Fruit fly (Drosophila melanogaster) whole organism, prepupa: ENCODE results near the gene Mpp6.

Experiments
- Blimp-1 ChIP-seq: fragments of 200-800 bp; sonication (Bioruptor generic); optimal IDR thresholded peaks from 3 replicates; lab custom pipeline; 2017; ENCODE audit warnings: missing biosample characterization, missing genetic modification characterization, mild to moderate bottlenecking, moderate library complexity, missing genetic modification reagents
- CG10631 ChIP-seq: fragments of 200-800 bp; sonication (Bioruptor generic); optimal IDR thresholded peaks from 2 replicates; lab custom pipeline; 2016; ENCODE audit warnings: missing biosample characterization, missing genetic modification characterization
- CG10669 ChIP-seq: fragments of 200-800 bp; sonication (Bioruptor generic); optimal IDR thresholded peaks from 3 replicates; lab custom pipeline; 2018; ENCODE audit warnings: missing biosample characterization, mild to moderate bottlenecking, missing genetic modification characterization, moderate library complexity
- CG11294 ChIP-seq: fragments of 200-800 bp; sonication (Bioruptor generic); IDR thresholded peaks from 2 replicates; pipeline ENCODE4 v1.3.6; 2022; ENCODE audit warnings: missing biosample characterization, missing genetic modification characterization
- CG11902 ChIP-seq: fragments of 200-800 bp; sonication (Bioruptor generic); optimal IDR thresholded peaks from 3 replicates; lab custom pipeline; 2016; ENCODE audit warnings: missing biosample characterization, missing genetic modification characterization
- CG16779 ChIP-seq: fragments of 200-800 bp; sonication (Bioruptor generic); optimal IDR thresholded peaks from 3 replicates; lab custom pipeline; 2017; ENCODE audit warnings: missing biosample characterization, mild to moderate bottlenecking, missing genetic modification characterization
- CG3032 ChIP-seq: fragments of 200-800 bp; optimal IDR thresholded peaks from 2 replicates; lab custom pipeline; 2019; ENCODE audit warnings: missing biosample characterization, mild to moderate bottlenecking, missing genetic modification characterization, moderate library complexity
- CG31627 ChIP-seq: fragments of 200-800 bp; sonication (Bioruptor generic); optimal IDR thresholded peaks from 3 replicates; lab custom pipeline; 2016; ENCODE audit warnings: missing biosample characterization, missing genetic modification characterization
- CG32006 ChIP-seq: fragments of 200-800 bp; sonication (Bioruptor generic); optimal IDR thresholded peaks from 3 replicates; lab custom pipeline; 2017; ENCODE audit warnings: missing biosample characterization, mild to moderate bottlenecking, missing genetic modification characterization
- CG34406 ChIP-seq: fragments of 200-800 bp; sonication (Bioruptor generic); optimal IDR thresholded peaks from 3 replicates; lab custom pipeline; 2016; ENCODE audit warnings: missing biosample characterization, missing genetic modification characterization
- CG3919 ChIP-seq: fragments of 200-800 bp; sonication (Bioruptor generic); optimal IDR thresholded peaks from 3 replicates; lab custom pipeline; 2016; ENCODE audit warnings: missing biosample characterization, missing genetic modification characterization
- CG6163 ChIP-seq: fragments of 200-800 bp; sonication (Bioruptor generic); IDR thresholded peaks from 3 replicates; pipeline ENCODE4 v1.3.6; 2022; ENCODE audit warnings: missing biosample characterization, missing genetic modification characterization
- CG6276 ChIP-seq: fragments of 200-800 bp; sonication (Bioruptor generic); optimal IDR thresholded peaks from 2 replicates; lab custom pipeline; 2017; ENCODE audit warnings: missing biosample characterization, mild to moderate bottlenecking, missing genetic modification characterization
- CG6792 ChIP-seq: fragments of 200-800 bp; sonication (Bioruptor generic); optimal IDR thresholded peaks from 3 replicates; lab custom pipeline; 2016; ENCODE audit warnings: missing biosample characterization, missing genetic modification characterization
- CG6808 ChIP-seq: fragments of 200-800 bp; sonication (Bioruptor generic); optimal IDR thresholded peaks from 3 replicates; lab custom pipeline; 2017; ENCODE audit warnings: missing biosample characterization, missing genetic modification characterization, mild to moderate bottlenecking, moderate library complexity, missing genetic modification reagents
- CG6854 ChIP-seq: fragments of 200-800 bp; sonication (Bioruptor generic); optimal IDR thresholded peaks from 2 replicates; lab custom pipeline; 2017; ENCODE audit warnings: missing biosample characterization, mild to moderate bottlenecking, missing genetic modification characterization
- CG7368 ChIP-seq: fragments of 200-800 bp; sonication (Bioruptor generic); optimal IDR thresholded peaks from 3 replicates; lab custom pipeline; 2016; ENCODE audit warnings: missing biosample characterization, missing genetic modification characterization
- CG8119 ChIP-seq: fragments of 200-800 bp; sonication (Bioruptor generic); IDR thresholded peaks from 3 replicates; pipeline ENCODE4 v1.3.6; 2022; ENCODE audit warnings: missing biosample characterization, missing genetic modification characterization
- CG8319 ChIP-seq: fragments of 200-800 bp; sonication (Bioruptor generic); optimal IDR thresholded peaks from 3 replicates; lab custom pipeline; 2016; ENCODE audit warnings: missing biosample characterization, missing genetic modification characterization
- Eip75B ChIP-seq: fragments of 200-800 bp; sonication (Bioruptor generic); optimal IDR thresholded peaks from 3 replicates; lab custom pipeline; 2016; ENCODE audit warnings: missing biosample characterization, missing genetic modification characterization
- Eip78C ChIP-seq: fragments of 200-800 bp; sonication (Bioruptor generic); peaks from one replicate; lab custom pipeline; 2016; ENCODE audit warnings: missing biosample characterization, missing genetic modification characterization
- Ets21C ChIP-seq: fragments of 200-800 bp; sonication (Bioruptor generic); optimal IDR thresholded peaks from 3 replicates; lab custom pipeline; 2016; ENCODE audit warnings: missing biosample characterization, missing genetic modification characterization
- Hr38 ChIP-seq: sonication (Bioruptor generic); optimal IDR thresholded peaks from 2 replicates; lab custom pipeline; 2016; ENCODE audit warnings: missing biosample characterization, missing genetic modification characterization
- Hr39 ChIP-seq: fragments of 200-800 bp; sonication (Bioruptor generic); optimal IDR thresholded peaks from 2 replicates; lab custom pipeline; 2016; ENCODE audit warnings: missing biosample characterization, missing genetic modification characterization
- Hr4 ChIP-seq: fragments of 200-800 bp; sonication (Bioruptor generic); optimal IDR thresholded peaks from 3 replicates; lab custom pipeline; 2016; ENCODE audit warnings: missing biosample characterization, missing genetic modification characterization
- Lpt ChIP-seq: fragments of 200-800 bp; sonication (Bioruptor generic); optimal IDR thresholded peaks from 3 replicates; lab custom pipeline; 2016; ENCODE audit warnings: missing biosample characterization, missing genetic modification characterization
- OdsH ChIP-seq: fragments of 200-800 bp; sonication (Bioruptor generic); optimal IDR thresholded peaks from 3 replicates; lab custom pipeline; 2016; ENCODE audit warnings: missing biosample characterization, missing genetic modification characterization
- Smox ChIP-seq: fragments of 200-800 bp; sonication (Bioruptor generic); optimal IDR thresholded peaks from 3 replicates; lab custom pipeline; 2016; ENCODE audit warnings: missing biosample characterization, missing genetic modification characterization
- Sox15 ChIP-seq: fragments of 200-800 bp; sonication (Bioruptor generic); optimal IDR thresholded peaks from 3 replicates; lab custom pipeline; 2016; ENCODE audit warnings: missing biosample characterization, missing genetic modification characterization
- achi ChIP-seq: fragments of 200-800 bp; sonication (Bioruptor generic); optimal IDR thresholded peaks from 3 replicates; lab custom pipeline; 2016; ENCODE audit warnings: missing biosample characterization, missing genetic modification characterization
- acj6 ChIP-seq: fragments of 200-800 bp; sonication (Bioruptor generic); optimal IDR thresholded peaks from 3 replicates; lab custom pipeline; 2016; ENCODE audit warnings: missing biosample characterization, missing genetic modification characterization
- cyc ChIP-seq: fragments of 200-800 bp; sonication (Bioruptor generic); optimal IDR thresholded peaks from 3 replicates; lab custom pipeline; 2016; ENCODE audit warnings: missing biosample characterization, missing genetic modification characterization
- eg ChIP-seq: fragments of 200-800 bp; sonication (Bioruptor generic); IDR thresholded peaks from 3 replicates; pipeline ENCODE4 v1.3.6; 2022; ENCODE audit warnings: missing biosample characterization, missing genetic modification characterization
- esn ChIP-seq: fragments of 200-800 bp; sonication (Bioruptor generic); optimal IDR thresholded peaks from 2 replicates; lab custom pipeline; 2016; ENCODE audit warnings: missing biosample characterization, mild to moderate bottlenecking, missing genetic modification characterization, moderate library complexity
- fd85E ChIP-seq: fragments of 200-800 bp; sonication (Bioruptor generic); optimal IDR thresholded peaks from 3 replicates; lab custom pipeline; 2016; ENCODE audit warnings: missing biosample characterization, missing genetic modification characterization
- fkh ChIP-seq: fragments of 200-800 bp; sonication (Bioruptor generic); optimal IDR thresholded peaks from 3 replicates; lab custom pipeline; 2017; ENCODE audit warnings: missing biosample characterization, mild to moderate bottlenecking, missing genetic modification characterization, moderate library complexity
- lz ChIP-seq: fragments of 200-800 bp; sonication (Bioruptor generic); optimal IDR thresholded peaks from 3 replicates; lab custom pipeline; 2016; ENCODE audit warnings: missing biosample characterization, missing genetic modification characterization
- net ChIP-seq: fragments of 200-800 bp; sonication (Bioruptor generic); optimal IDR thresholded peaks from 3 replicates; lab custom pipeline; 2016; ENCODE audit warnings: missing biosample characterization, missing genetic modification characterization
- pdm3 ChIP-seq: fragments of 200-800 bp; sonication (Bioruptor generic); optimal IDR thresholded peaks from 3 replicates; lab custom pipeline; 2016; ENCODE audit warnings: missing biosample characterization, missing genetic modification characterization
- salr ChIP-seq, 2 experiments: fragments of 200-800 bp; sonication (Bioruptor generic); optimal IDR thresholded peaks; 3 replicates each; lab custom pipeline; 2016 to 2018; ENCODE audit warnings: missing biosample characterization in 2 of 2, missing genetic modification characterization in 2 of 2, mild to moderate bottlenecking in 1 of 2
- spab ChIP-seq: fragments of 200-800 bp; sonication (Bioruptor generic); optimal IDR thresholded peaks from 2 replicates; lab custom pipeline; 2017; ENCODE audit warnings: missing biosample characterization, mild to moderate bottlenecking, missing genetic modification characterization, missing genetic modification reagents
- ss ChIP-seq, 2 experiments: fragments of 200-800 bp; sonication (Bioruptor generic); optimal IDR thresholded peaks; 2 replicates in 1 of 2; 3 replicates in 1 of 2; lab custom pipeline; 2017 to 2018; ENCODE audit warnings: mild to moderate bottlenecking in 2 of 2, missing biosample characterization in 2 of 2, missing genetic modification characterization in 2 of 2, moderate library complexity in 1 of 2
- svp ChIP-seq: fragments of 200-800 bp; sonication (Bioruptor generic); peaks from one replicate; lab custom pipeline; 2016; ENCODE audit warnings: missing biosample characterization, missing genetic modification characterization
- topi ChIP-seq: fragments of 200-800 bp; sonication (Bioruptor generic); optimal IDR thresholded peaks from 3 replicates; lab custom pipeline; 2016; ENCODE audit warnings: missing biosample characterization, missing genetic modification characterization
- vri ChIP-seq: fragments of 200-800 bp; sonication (Bioruptor generic); optimal IDR thresholded peaks from 3 replicates; lab custom pipeline; 2016; ENCODE audit warnings: missing biosample characterization, mild to moderate bottlenecking, missing genetic modification characterization

Mpp6 gene

DNA sequence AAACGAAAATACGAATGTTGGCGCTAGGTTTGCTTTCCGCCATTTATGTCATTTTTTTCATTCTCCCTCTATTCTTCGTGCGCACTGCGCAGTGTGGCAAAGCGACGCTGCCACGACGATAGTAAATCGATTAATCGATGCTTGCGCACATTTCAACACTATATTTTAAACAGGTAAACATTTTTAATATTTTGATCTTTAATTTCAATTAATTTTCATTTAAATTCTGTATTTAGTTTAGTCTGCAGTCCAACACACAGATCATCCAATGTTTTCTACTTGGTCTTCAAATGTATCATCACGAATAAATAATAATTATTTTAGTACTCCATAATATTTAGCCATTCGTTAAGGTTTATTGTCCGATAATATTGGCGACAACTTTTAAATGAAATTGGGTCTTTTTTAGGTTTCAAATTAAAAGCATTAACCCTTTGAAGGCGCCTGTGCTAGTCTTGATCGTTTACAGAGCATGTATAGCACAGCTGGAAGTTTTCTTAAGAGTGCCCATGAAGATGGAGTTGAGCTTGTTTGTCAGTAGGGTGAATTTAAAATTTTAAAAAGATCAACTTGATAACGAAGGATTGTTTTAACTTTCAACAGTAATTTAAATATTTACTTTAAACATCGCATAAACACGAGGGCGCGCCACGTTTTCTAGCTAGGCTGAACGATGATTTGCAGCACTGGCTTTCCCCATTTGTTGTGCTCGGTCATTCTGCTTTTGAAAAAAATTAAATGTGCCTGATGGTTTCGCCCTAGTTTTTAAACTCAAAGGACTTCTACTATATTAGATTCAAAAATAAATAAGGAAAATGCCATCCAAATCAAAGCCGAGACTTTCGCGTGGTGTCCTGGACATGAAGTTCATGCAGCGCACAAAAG, at the start of gene Mpp6, which contains the start of gene E2f2:
Gene Mpp6 (plus strand): TSS at position 133 of the 885 bp plus-strand sequence.
Gene E2f2 (minus strand): TSS at position 594 of the 885 bp plus-strand sequence.
- TF ChIP-seq esn (peak; percentile 46), Hr4 (GFP tag; lab: Kevin White, UChicago) (peak; percentile 32), topi (GFP tag; lab: Kevin White, UChicago) (peak; percentile 9), achi (GFP tag; lab: Kevin White, UChicago) (peak; percentile 25), fkh (GFP tag; lab: Kevin White, UChicago) (peak; percentile 78), Eip78C (peak; percentile 77), lz (peak; percentile 19), cyc (GFP tag; lab: Kevin White, UChicago) (peak; percentile 17), CG31627 (GFP tag; lab: Kevin White, UChicago) (peak; percentile 34), Ets21C (GFP tag; lab: Kevin White, UChicago) (no peak), CG11294 (no peak), CG7368 (GFP tag; lab: Kevin White, UChicago) (peak; percentile 2), CG3919 (GFP tag; lab: Kevin White, UChicago) (peak; percentile 5), CG8119 (GFP tag; lab: Robert Waterston, UW) (no peak), acj6 (GFP tag; lab: Kevin White, UChicago) (no peak), pdm3 (GFP tag; lab: Kevin White, UChicago) (peak; percentile 22), OdsH (no peak), CG10631 (peak; percentile 41), CG6163 (GFP tag; lab: Robert Waterston, UW) (peak; percentile 43; the same call in 1 of the 3 replicates)

DNA sequence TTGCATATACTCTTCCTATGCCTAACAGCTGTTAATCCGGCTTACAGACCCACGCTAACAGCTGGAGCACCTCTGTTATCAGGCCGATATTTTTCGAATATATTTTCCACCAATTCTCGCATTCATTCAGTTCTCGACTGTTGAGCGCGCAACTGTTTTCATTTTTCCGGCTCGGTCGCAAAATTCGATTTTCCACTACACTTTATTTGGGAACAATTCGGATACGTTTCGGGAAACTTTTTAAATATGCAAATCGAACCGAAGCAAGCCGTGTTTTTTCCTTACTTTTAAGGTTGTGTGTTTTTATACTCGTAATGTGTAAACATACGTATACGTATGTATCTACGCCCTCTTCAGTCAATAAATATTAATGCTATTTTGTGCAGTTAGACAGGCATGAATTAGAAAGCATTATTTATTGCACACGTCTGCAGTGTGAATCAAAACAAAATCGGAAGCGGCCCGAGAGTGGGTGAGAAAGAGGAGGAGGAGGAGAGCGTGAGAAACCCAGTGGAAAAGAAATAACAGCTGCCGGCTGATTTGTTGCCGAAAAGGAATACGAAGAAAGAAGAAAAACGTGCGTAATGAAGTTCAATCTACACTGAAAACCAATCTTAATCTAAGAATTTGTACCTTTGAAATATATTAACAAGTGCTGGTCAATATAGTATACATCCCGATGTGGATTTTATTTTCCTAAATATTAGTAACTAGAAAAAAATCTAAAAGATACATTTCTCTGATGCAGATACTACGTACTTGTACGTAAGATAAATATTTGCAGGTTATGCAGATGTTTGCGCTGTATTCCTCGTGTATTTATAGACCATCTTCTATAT, 48.2 kb upstream of the Mpp6 start:
- TF ChIP-seq Eip75B (GFP tag; lab: Kevin White, UChicago) (peak; percentile 54), CG10631 (peak; percentile 35), CG32006 (GFP tag; lab: Kevin White, UChicago) (peak; percentile 60), CG10669 (GFP tag; lab: Kevin White, UChicago) (no peak), net (GFP tag; lab: Kevin White, UChicago) (no peak), eg (GFP tag; lab: Robert Waterston, UW) (peak; percentile 47), Lpt (GFP tag; lab: Kevin White, UChicago) (peak; percentile 42), achi (GFP tag; lab: Kevin White, UChicago) (peak; percentile 59), cyc (GFP tag; lab: Kevin White, UChicago) (peak; percentile 12), CG6163 (GFP tag; lab: Robert Waterston, UW) (peak; percentile 52; the same call in 1 of the 3 replicates), Sox15 (GFP tag; lab: Kevin White, UChicago) (no peak), CG16779 (tag; lab: Kevin White, UChicago) (no peak), CG3032 (tag; lab: Kevin White, UChicago) (peak; percentile 24), Smox (GFP tag; lab: Kevin White, UChicago) (peak; percentile 45), spab (GFP tag; lab: Kevin White, UChicago) (no peak), Hr39 (GFP tag; lab: Kevin White, UChicago) (peak; percentile 35), fd85E (GFP tag; lab: Kevin White, UChicago) (no peak), CG6276 (GFP tag; lab: Kevin White, UChicago) (no peak), svp (GFP tag; lab: Kevin White, UChicago) (no peak), Hr38 (no peak), OdsH (peak; percentile 42), salr (GFP tag; optimal IDR thresholded peaks at IDR 0.05; lab: Kevin White, UChicago) (peak in 1 of 2 experiments; percentile 34), Blimp-1 (GFP tag; lab: Kevin White, UChicago) (no peak), Hr4 (GFP tag; lab: Kevin White, UChicago) (peak; percentile 59), CG6792 (no peak), CG8119 (GFP tag; lab: Robert Waterston, UW) (peak; percentile 58; the same call in 2 of the 3 replicates), CG8319 (GFP tag; lab: Kevin White, UChicago) (no peak), CG6854 (GFP tag; lab: Kevin White, UChicago) (peak; percentile 24), CG3919 (GFP tag; lab: Kevin White, UChicago) (peak; percentile 55), CG34406 (GFP tag; lab: Kevin White, UChicago) (peak; percentile 8), CG6808 (no peak), CG31627 (GFP tag; lab: Kevin White, UChicago) (peak; percentile 18), topi (GFP tag; lab: Kevin White, UChicago) (no peak), vri (GFP tag; lab: Kevin White, UChicago) (no peak), CG11294 (no peak), CG11902 (no peak), ss (GFP tag; optimal IDR thresholded peaks at IDR 0.05; lab: Kevin White, UChicago) (no peak)
